Fruit fly (Drosophila melanogaster) whole organism, embryonic: Measurements from ENCODE around the gene CG31493.

ENCODE experiments used
- Adf1 ChIP-seq: fragments of 200-800 bp; sonication (Bioruptor generic); IDR thresholded peaks from 2 replicates; pipeline ENCODE4 v1.3.6; 2022; ENCODE audit warnings: missing biosample characterization, missing genetic modification characterization
- Aef1 ChIP-seq: fragments of 200-800 bp; sonication (Bioruptor generic); IDR thresholded peaks from 3 replicates; pipeline ENCODE4 v1.3.6; 2022; ENCODE audit warnings: missing biosample characterization, missing genetic modification characterization
- Bteb2 ChIP-seq: fragments of 200-800 bp; sonication (Bioruptor generic); optimal IDR thresholded peaks from 2 replicates; lab custom pipeline; 2016; ENCODE audit warnings: missing biosample characterization, missing genetic modification characterization
- CG11085 ChIP-seq: fragments of 200-800 bp; sonication (Bioruptor generic); IDR thresholded peaks from 2 replicates; pipeline ENCODE4 v1.3.6; 2022; ENCODE audit warnings: missing biosample characterization, missing genetic modification characterization
- CG12155 ChIP-seq: fragments of 200-800 bp; sonication (Bioruptor generic); optimal IDR thresholded peaks from 3 replicates; lab custom pipeline; 2016; ENCODE audit warnings: missing biosample characterization, missing genetic modification characterization
- CG12219 ChIP-seq: fragments of 200-800 bp; sonication (Bioruptor generic); optimal IDR thresholded peaks from 3 replicates; lab custom pipeline; 2018; ENCODE audit warnings: missing biosample characterization, mild to moderate bottlenecking, missing genetic modification characterization
- CG13296 ChIP-seq: fragments of 200-800 bp; sonication (Bioruptor generic); optimal IDR thresholded peaks from 3 replicates; lab custom pipeline; 2018; ENCODE audit warnings: missing biosample characterization, mild to moderate bottlenecking, missing genetic modification characterization
- CG13894 ChIP-seq: fragments of 200-800 bp; sonication (Bioruptor generic); optimal IDR thresholded peaks from 3 replicates; lab custom pipeline; 2018; ENCODE audit warnings: missing biosample characterization, mild to moderate bottlenecking, missing genetic modification characterization, moderate library complexity
- CG14710 ChIP-seq: fragments of 200-800 bp; sonication (Bioruptor generic); optimal IDR thresholded peaks from 3 replicates; lab custom pipeline; 2019; ENCODE audit warnings: missing biosample characterization, mild to moderate bottlenecking, missing genetic modification characterization, moderate library complexity
- CG14860 ChIP-seq: fragments of 200-800 bp; sonication (Bioruptor generic); IDR thresholded peaks from 3 replicates; pipeline ENCODE4 v1.3.6; 2022; ENCODE audit warnings: missing biosample characterization, missing genetic modification characterization; ENCODE audit not compliant: partially characterized antibody
- CG16779 ChIP-seq: fragments of 200-800 bp; sonication (Bioruptor generic); IDR thresholded peaks from 2 replicates; pipeline ENCODE4 v1.3.6; 2022; ENCODE audit warnings: missing biosample characterization, missing genetic modification characterization
- CG18011 ChIP-seq: fragments of 200-800 bp; sonication (Bioruptor generic); optimal IDR thresholded peaks from 2 replicates; lab custom pipeline; 2017; ENCODE audit warnings: missing biosample characterization, missing genetic modification characterization, mild to moderate bottlenecking, moderate library complexity, missing genotype
- CG18476 ChIP-seq: fragments of 200-800 bp; sonication (Bioruptor generic); optimal IDR thresholded peaks from 2 replicates; lab custom pipeline; 2016; ENCODE audit warnings: missing biosample characterization, mild to moderate bottlenecking, missing genetic modification characterization
- CG18619 ChIP-seq: fragments of 200-800 bp; sonication (Bioruptor generic); optimal IDR thresholded peaks from 3 replicates; lab custom pipeline; 2017; ENCODE audit warnings: missing biosample characterization, mild to moderate bottlenecking, missing genetic modification characterization
- CG2889 ChIP-seq: fragments of 200-800 bp; sonication (Bioruptor generic); IDR thresholded peaks from 3 replicates; pipeline ENCODE4 v1.3.6; 2022; ENCODE audit warnings: missing biosample characterization, missing genetic modification characterization
- CG4730 ChIP-seq: fragments of 200-800 bp; sonication (Bioruptor generic); IDR thresholded peaks from 2 replicates; pipeline ENCODE4 v1.3.6; 2022; ENCODE audit warnings: missing biosample characterization, missing genetic modification characterization
- CG6689 ChIP-seq: fragments of 200-800 bp; sonication (Bioruptor generic); IDR thresholded peaks from 2 replicates; pipeline ENCODE4 v1.3.6; 2022; ENCODE audit warnings: missing biosample characterization, missing genetic modification characterization
- CG6791 ChIP-seq: fragments of 200-800 bp; sonication (Bioruptor generic); IDR thresholded peaks from 3 replicates; pipeline ENCODE4 v1.3.6; 2022; ENCODE audit warnings: missing biosample characterization, missing genetic modification characterization; ENCODE audit not compliant: partially characterized antibody
- CG7357 ChIP-seq: fragments of 200-800 bp; sonication (Bioruptor generic); IDR thresholded peaks from 3 replicates; pipeline ENCODE4 v1.3.6; 2022; ENCODE audit warnings: missing biosample characterization, missing genetic modification characterization
- CG7839 ChIP-seq: fragments of 200-800 bp; sonication (Bioruptor generic); optimal IDR thresholded peaks from 3 replicates; lab custom pipeline; 2018; ENCODE audit warnings: missing biosample characterization, mild to moderate bottlenecking, missing genetic modification characterization, moderate library complexity
- CG8290 ChIP-seq, 3 experiments: fragments of 200-800 bp; sonication (Bioruptor generic); optimal IDR thresholded peaks; 2 replicates each; lab custom pipeline; 2016 to 2019; ENCODE audit warnings: missing biosample characterization in 3 of 3, missing genetic modification characterization in 3 of 3, mild to moderate bottlenecking in 2 of 3, moderate library complexity in 1 of 3
- CG9817 ChIP-seq: fragments of 200-800 bp; sonication (Bioruptor generic); optimal IDR thresholded peaks from 2 replicates; lab custom pipeline; 2018; ENCODE audit warnings: missing biosample characterization, mild to moderate bottlenecking, missing genetic modification characterization, moderate library complexity
- Dip2 ChIP-seq: fragments of 200-800 bp; sonication (Bioruptor generic); IDR thresholded peaks from 2 replicates; pipeline ENCODE4 v1.3.6; 2022; ENCODE audit warnings: missing biosample characterization, missing genetic modification characterization
- E2f1 ChIP-seq: fragments of 200-800 bp; sonication (Bioruptor generic); IDR thresholded peaks from 2 replicates; pipeline ENCODE4 v1.3.6; 2022; ENCODE audit warnings: missing biosample characterization, missing genetic modification characterization
- Hey ChIP-seq: fragments of 200-800 bp; sonication (Bioruptor generic); optimal IDR thresholded peaks from 3 replicates; lab custom pipeline; 2018; ENCODE audit warnings: missing biosample characterization, mild to moderate bottlenecking, missing genetic modification characterization
- Jarid2 ChIP-seq: fragments of 200-800 bp; sonication (Bioruptor generic); optimal IDR thresholded peaks from 3 replicates; lab custom pipeline; 2017; ENCODE audit warnings: mild to moderate bottlenecking, missing biosample characterization, missing genetic modification reagents, missing genetic modification characterization
- MESR4 ChIP-seq: fragments of 200-800 bp; sonication (Bioruptor generic); optimal IDR thresholded peaks from 2 replicates; lab custom pipeline; 2018; ENCODE audit warnings: missing biosample characterization, mild to moderate bottlenecking, missing genetic modification characterization, moderate library complexity
- Myb ChIP-seq: fragments of 200-800 bp; sonication (Bioruptor generic); optimal IDR thresholded peaks from 2 replicates; lab custom pipeline; 2016; ENCODE audit warnings: missing biosample characterization, missing genetic modification characterization
- NC2β ChIP-seq: fragments of 200-800 bp; sonication (Bioruptor generic); optimal IDR thresholded peaks from 2 replicates; lab custom pipeline; 2016; ENCODE audit warnings: missing biosample characterization, missing genetic modification characterization
- Nf-YA ChIP-seq: fragments of 200-800 bp; sonication (Bioruptor generic); IDR thresholded peaks from 2 replicates; pipeline ENCODE4 v1.3.6; 2022; ENCODE audit warnings: missing biosample characterization, missing genetic modification characterization
- Rx ChIP-seq: fragments of 200-800 bp; sonication (Bioruptor generic); IDR thresholded peaks from 2 replicates; pipeline ENCODE4 v1.3.6; 2022; ENCODE audit warnings: missing biosample characterization, missing genetic modification characterization
- Spps ChIP-seq: fragments of 200-800 bp; sonication (Bioruptor generic); optimal IDR thresholded peaks from 2 replicates; lab custom pipeline; 2018; ENCODE audit warnings: missing biosample characterization, mild to moderate bottlenecking, missing genetic modification characterization
- Usf ChIP-seq: fragments of 200-800 bp; sonication (Bioruptor generic); optimal IDR thresholded peaks from 2 replicates; lab custom pipeline; 2017; ENCODE audit warnings: missing genotype, missing biosample characterization, missing genetic modification characterization
- emc ChIP-seq: fragments of 200-800 bp; sonication (Bioruptor generic); optimal IDR thresholded peaks from 2 replicates; lab custom pipeline; 2016; ENCODE audit warnings: missing biosample characterization, missing genetic modification characterization
- esg ChIP-seq: fragments of 200-800 bp; sonication (Bioruptor generic); conservative IDR thresholded peaks from 2 replicates; pipeline ENCODE4 v1.3.6; 2022; ENCODE audit warnings: missing biosample characterization, missing genetic modification characterization
- ftz-f1 ChIP-seq: fragments of 200-800 bp; sonication (Bioruptor generic); optimal IDR thresholded peaks from 2 replicates; lab custom pipeline; 2016; ENCODE audit warnings: missing biosample characterization, missing genetic modification characterization
- gcm2 ChIP-seq: fragments of 200-800 bp; sonication (Bioruptor generic); optimal IDR thresholded peaks from 2 replicates; lab custom pipeline; 2016; ENCODE audit warnings: missing biosample characterization, missing genetic modification characterization
- grau ChIP-seq: fragments of 200-800 bp; optimal IDR thresholded peaks from 3 replicates; lab custom pipeline; 2019; ENCODE audit warnings: missing biosample characterization, mild to moderate bottlenecking, missing genetic modification characterization, moderate library complexity
- hkb ChIP-seq, 2 experiments: fragments of 200-800 bp in 1 of 2; fragments of >200 bp in 1 of 2; sonication (Bioruptor generic) in 1 of 2; IDR thresholded peaks in 1 of 2; optimal IDR thresholded peaks in 1 of 2; 2 replicates each; pipeline versions ENCODE4 v1.3.6 to Lab custom; 2017 to 2022; ENCODE audit warnings: missing biosample characterization in 1 of 2, missing genetic modification characterization in 1 of 2
- ind ChIP-seq: fragments of 200-800 bp; sonication (Bioruptor generic); optimal IDR thresholded peaks from 3 replicates; lab custom pipeline; 2016; ENCODE audit warnings: missing biosample characterization, missing genetic modification characterization
- klu ChIP-seq: fragments of 200-800 bp; sonication (Bioruptor generic); IDR thresholded peaks from 2 replicates; pipeline ENCODE4 v1.3.6; 2022; ENCODE audit warnings: missing biosample characterization, missing genetic modification characterization
- nerfin-2 ChIP-seq: fragments of 200-800 bp; sonication (Bioruptor generic); IDR thresholded peaks from 2 replicates; pipeline ENCODE4 v1.3.6; 2022; ENCODE audit warnings: missing biosample characterization, missing genetic modification characterization; ENCODE audit not compliant: partially characterized antibody
- odd ChIP-seq: fragments of 200-800 bp; sonication (Bioruptor generic); optimal IDR thresholded peaks from 2 replicates; lab custom pipeline; 2017; ENCODE audit warnings: missing biosample characterization, mild to moderate bottlenecking, missing genetic modification characterization
- peb ChIP-seq: fragments of 200-800 bp; sonication (Bioruptor generic); IDR thresholded peaks from 2 replicates; pipeline ENCODE4 v1.3.6; 2022; ENCODE audit warnings: missing biosample characterization, missing genetic modification characterization
- pho ChIP-seq: fragments of 200-800 bp; sonication (Bioruptor generic); optimal IDR thresholded peaks from 2 replicates; lab custom pipeline; 2016; ENCODE audit warnings: missing biosample characterization, missing genetic modification characterization
- pita ChIP-seq: fragments of 200-800 bp; sonication (Bioruptor generic); optimal IDR thresholded peaks from 2 replicates; lab custom pipeline; 2017; ENCODE audit warnings: missing biosample characterization, mild to moderate bottlenecking, missing genetic modification characterization
- shn ChIP-seq: fragments of 200-800 bp; sonication (Bioruptor generic); optimal IDR thresholded peaks from 3 replicates; lab custom pipeline; 2016; ENCODE audit warnings: missing biosample characterization, missing genetic modification characterization
- zen ChIP-seq: fragments of 200-800 bp; sonication (Bioruptor generic); optimal IDR thresholded peaks from 3 replicates; lab custom pipeline; 2018; ENCODE audit warnings: missing biosample characterization, mild to moderate bottlenecking, missing genetic modification characterization, moderate library complexity

The CG31493 gene

DNA sequence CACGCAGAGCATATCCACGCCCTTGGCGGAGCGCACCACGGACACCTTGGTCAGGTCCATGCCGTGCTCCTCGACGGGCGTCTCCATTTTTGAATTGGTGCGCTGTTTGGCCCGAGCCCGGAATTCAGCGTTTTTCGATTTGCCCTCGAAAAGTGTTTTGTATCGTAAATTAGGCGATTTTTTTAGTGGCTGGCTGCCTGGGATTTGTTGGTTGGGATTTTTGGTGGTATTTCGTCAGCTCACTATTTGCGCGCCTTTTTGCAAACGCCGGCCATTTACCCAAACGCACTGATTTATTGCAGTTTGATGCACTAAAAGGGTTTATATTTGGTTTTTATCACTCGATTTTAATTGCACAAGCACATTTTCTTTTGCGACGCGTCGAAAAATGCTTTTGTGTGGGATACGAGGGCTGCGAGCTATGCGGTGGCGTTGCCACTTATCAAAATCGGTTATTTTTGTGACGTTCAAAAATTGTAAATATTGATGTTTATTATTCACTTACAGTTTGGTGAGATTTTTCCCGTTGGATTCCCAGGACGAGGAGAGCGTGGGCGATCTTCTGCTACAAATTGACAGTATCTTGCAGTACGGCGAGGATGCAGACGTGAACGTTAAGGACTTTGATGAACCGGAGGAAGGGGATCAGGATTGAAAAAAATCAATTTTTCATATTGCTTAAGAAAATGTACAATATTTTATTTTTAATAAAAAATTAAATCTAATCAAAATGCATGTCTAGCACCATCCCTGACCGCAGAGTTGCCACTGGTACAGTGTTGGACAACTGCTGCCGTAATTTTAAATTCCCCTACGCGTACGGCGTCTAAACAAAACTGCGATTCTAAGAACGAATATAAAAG lies 19.4 kb downstream of the CG31493 start, which contains the start of the genes gfzf and Sas-4 (continued):
- TF ChIP-seq esg (GFP tag; lab: Robert Waterston, UW), result peak; percentile 74
- TF ChIP-seq Hey (tag; lab: Kevin White, UChicago), result no peak
- no peak for TF ChIP-seq emc (GFP tag; lab: Kevin White, UChicago)
- peak; percentile 30 for TF ChIP-seq pho
- no peak for TF ChIP-seq pita
- no peak for TF ChIP-seq Nf-YA (GFP tag; lab: Robert Waterston, UW)
- no peak for TF ChIP-seq Spps (tag; lab: Kevin White, UChicago)
- TF ChIP-seq shn (GFP tag; lab: Kevin White, UChicago), result no peak
- peak; percentile 4 for TF ChIP-seq CG13296 (GFP tag; lab: Kevin White, UChicago)
- peak; percentile 38 for TF ChIP-seq Myb
- peak; percentile 48; the same call in 1 of the 2 replicates for TF ChIP-seq klu (GFP tag; lab: Robert Waterston, UW)
- TF ChIP-seq MESR4 (GFP tag; lab: Kevin White, UChicago), result peak; percentile 34
- peak; percentile 9 for TF ChIP-seq CG13894 (tag; lab: Kevin White, UChicago)
- TF ChIP-seq Rx (GFP tag; lab: Robert Waterston, UW), result peak; percentile 44; the same call in 1 of the 2 replicates
- peak; percentile 46; the same call in 1 of the 3 replicates for TF ChIP-seq CG7357
- no peak for TF ChIP-seq odd (GFP tag; lab: Kevin White, UChicago)
- TF ChIP-seq CG16779, result no peak
- TF ChIP-seq CG12155 (GFP tag; lab: Kevin White, UChicago), result peak; percentile 44
- TF ChIP-seq CG11085, result peak; percentile 68
- peak; percentile 63 for TF ChIP-seq CG18011 (GFP tag; lab: Kevin White, UChicago)
- TF ChIP-seq hkb (optimal IDR thresholded peaks at IDR 0.05; lab: Kevin White, UChicago), result no peak
- peak; percentile 48; the same call in 1 of the 2 replicates for TF ChIP-seq hkb (GFP tag; IDR thresholded peaks at IDR 0.05; lab: Robert Waterston, UW)
- TF ChIP-seq Dip2, result 0 out of 2 replicates have a peak, but pooled peaks have one; percentile 17
- TF ChIP-seq Jarid2 (GFP tag; lab: Kevin White, UChicago), result no peak
- TF ChIP-seq CG6791 (GFP tag; lab: Robert Waterston, UW), result no peak
- peak; percentile 39 for TF ChIP-seq zen (tag; lab: Kevin White, UChicago)
- TF ChIP-seq ind (GFP tag; lab: Kevin White, UChicago), result peak; percentile 72
- peak; percentile 60 for TF ChIP-seq CG9817 (tag; lab: Kevin White, UChicago)
- peak; percentile 54 for TF ChIP-seq CG7839 (tag; lab: Kevin White, UChicago)
- peak; percentile 56 for TF ChIP-seq CG18619 (GFP tag; lab: Kevin White, UChicago)
- peak; percentile 68 for TF ChIP-seq CG2889 (GFP tag; lab: Robert Waterston, UW)
- TF ChIP-seq ftz-f1 (GFP tag; lab: Kevin White, UChicago), result no peak
- peak; percentile 51; the same call in 1 of the 2 replicates for TF ChIP-seq peb
- peak; percentile 65 for TF ChIP-seq CG18476 (GFP tag; lab: Kevin White, UChicago)
- peak; percentile 55 for TF ChIP-seq grau
- peak; percentile 73 for TF ChIP-seq Aef1 (GFP tag; lab: Robert Waterston, UW)
- no peak for TF ChIP-seq nerfin-2 (GFP tag; lab: Robert Waterston, UW)
- no peak for TF ChIP-seq gcm2 (GFP tag; lab: Kevin White, UChicago)
- TF ChIP-seq CG4730 (GFP tag; lab: Robert Waterston, UW), result no peak
- peak; percentile 25 for TF ChIP-seq Bteb2
- peak; percentile 77 for TF ChIP-seq CG6689
- peak; percentile 78 for TF ChIP-seq CG14710 (tag; lab: Kevin White, UChicago)
- no peak for TF ChIP-seq NC2β (GFP tag; lab: Kevin White, UChicago)
- no peak for TF ChIP-seq CG14860 (GFP tag; lab: Robert Waterston, UW)
- no peak for TF ChIP-seq CG12219 (GFP tag; lab: Kevin White, UChicago)
- no peak; the same call in 1 of the 2 replicates for TF ChIP-seq E2f1 (GFP tag; lab: Robert Waterston, UW)
- TF ChIP-seq Usf (GFP tag; lab: Kevin White, UChicago), result peak; percentile 64
- no peak for TF ChIP-seq CG8290 (GFP tag; optimal IDR thresholded peaks at IDR 0.05; lab: Kevin White, UChicago)
- TF ChIP-seq CG8290 (tag; optimal IDR thresholded peaks at IDR 0.05; lab: Kevin White, UChicago), result no peak
- peak; percentile 18; the same call in 1 of the 2 replicates for TF ChIP-seq Adf1 (GFP tag; lab: Robert Waterston, UW)
